Worm (Caenorhabditis elegans) whole organism, L3 larva: Measurements from ENCODE around the gene F17E5.2.

Source experiments
- sea-2 ChIP-seq: fragments of 150-350 bp; sonication (generic microtip); optimal IDR thresholded peaks from 4 replicates; lab custom pipeline; 2014; ENCODE audit warnings: missing biosample characterization, missing genetic modification reagents, missing genetic modification characterization
- skn-1 ChIP-seq: fragments of 150-350 bp; optimal IDR thresholded peaks from 2 replicates; lab custom pipeline; 2014; ENCODE audit warnings: missing biosample characterization, missing genetic modification characterization
- snpc-4 ChIP-seq: fragments of 150-350 bp; optimal IDR thresholded peaks from 2 replicates; lab custom pipeline; 2014; ENCODE audit warnings: missing biosample characterization, missing genetic modification characterization

DNA sequence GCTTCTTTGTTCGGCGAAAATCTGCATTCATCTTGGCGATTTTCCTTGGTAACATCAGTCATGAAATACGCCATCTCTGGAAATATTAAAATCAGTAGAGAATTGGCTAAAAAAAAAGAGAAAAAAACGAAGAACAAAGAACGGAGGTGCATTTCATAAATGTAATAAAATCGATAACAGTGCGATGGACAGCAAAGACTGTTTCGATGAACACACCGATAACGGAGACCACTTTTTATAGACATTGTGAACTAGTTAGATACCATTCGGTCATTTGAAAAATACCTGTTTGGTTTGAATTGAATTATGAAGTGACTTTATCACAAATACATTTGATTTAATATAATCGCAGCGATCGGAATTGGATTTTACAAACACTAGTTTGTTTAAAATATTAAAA is 41.2 kb upstream of the F17E5.2 start, which contains the start of gene F42F12.4:
- TF ChIP-seq sea-2 (GFP tag; lab: Kevin White, UChicago) (no peak), snpc-4 (no peak), skn-1 (tag; lab: Kevin White, UChicago) (no peak)
